In genomic region chrV:635630-636029, ce11 we compare ENCODE assay signal across 2 worm cellular contexts.
A peak's percentile ranks its signal among the peaks of the same experiment; 100 is the strongest.
TF ChIP-seq lines count a peak whose summit lies in the region.

No protein-coding gene starts in this region.

TF ChIP-seq in whole organism, L2 larva, 48 proteins besides CTCF, POLR2A, EP300 and RAD21 (continued from another document):
- no peak for TF ChIP-seq sma-3 (GFP tag; optimal IDR thresholded peaks at IDR 0.05; lab: Kevin White, UChicago)
TF ChIP-seq in whole organism, L2 larva: peak in this region for 8.

TF ChIP-seq in whole organism, L4 larva, 104 proteins besides CTCF, POLR2A, EP300 and RAD21 (continued from another document):
- no peak for TF ChIP-seq lin-15B (tag; optimal IDR thresholded peaks at IDR 0.05; lab: Kevin White, UChicago)
- no peak for TF ChIP-seq nhr-6 (tag; optimal IDR thresholded peaks at IDR 0.05; lab: Kevin White, UChicago)
- no peak for TF ChIP-seq ceh-28 (tag; optimal IDR thresholded peaks at IDR 0.05; lab: Kevin White, UChicago)
- TF ChIP-seq dmd-6 (GFP tag; IDR thresholded peaks at IDR 0.05; lab: Robert Waterston, UW), result peak; percentile 61; the same call in 1 of the 2 replicates
- TF ChIP-seq madf-9 (GFP tag; conservative IDR thresholded peaks at IDR 0.05; lab: Robert Waterston, UW), result no peak
- TF ChIP-seq zip-11 (GFP tag; IDR thresholded peaks at IDR 0.05; lab: Robert Waterston, UW), result no peak
- TF ChIP-seq lir-3 (tag; optimal IDR thresholded peaks at IDR 0.05; lab: Kevin White, UChicago), result no peak
- TF ChIP-seq fos-1 (tag; optimal IDR thresholded peaks at IDR 0.05; lab: Kevin White, UChicago), result no peak
- TF ChIP-seq nhr-76 (tag; optimal IDR thresholded peaks at IDR 0.05; lab: Kevin White, UChicago), result no peak
- TF ChIP-seq pha-4 (GFP tag; IDR thresholded peaks at IDR 0.05; lab: Robert Waterston, UW), result no peak
- no peak for TF ChIP-seq pha-4 (tag; optimal IDR thresholded peaks at IDR 0.05; lab: Kevin White, UChicago)
- TF ChIP-seq unc-130 (GFP tag; optimal IDR thresholded peaks at IDR 0.05; lab: Kevin White, UChicago), result no peak
- no peak for TF ChIP-seq lin-13 (GFP tag; optimal IDR thresholded peaks at IDR 0.05; lab: Kevin White, UChicago)
- TF ChIP-seq lin-1 (GFP tag; IDR thresholded peaks at IDR 0.05; lab: Robert Waterston, UW), result no peak
- no peak for TF ChIP-seq ceh-62 (tag; optimal IDR thresholded peaks at IDR 0.05; lab: Kevin White, UChicago)
- no peak for TF ChIP-seq spr-3 (GFP tag; optimal IDR thresholded peaks at IDR 0.05; lab: Kevin White, UChicago)
- peak; percentile 15 to 74 for TF ChIP-seq mdl-1 (tag; optimal IDR thresholded peaks at IDR 0.05; lab: Kevin White, UChicago)
- no peak for TF ChIP-seq ceh-20 (GFP tag; IDR thresholded peaks at IDR 0.05; lab: Robert Waterston, UW)
- TF ChIP-seq ama-1 (optimal IDR thresholded peaks at IDR 0.05; lab: Kevin White, UChicago), result no peak
- no peak for TF ChIP-seq rbr-2 (tag; optimal IDR thresholded peaks at IDR 0.05; lab: Kevin White, UChicago)
- peak; percentile 19 for TF ChIP-seq nhr-48 (tag; optimal IDR thresholded peaks at IDR 0.05; lab: Kevin White, UChicago)
- no peak for TF ChIP-seq aly-2 (tag; optimal IDR thresholded peaks at IDR 0.05; lab: Kevin White, UChicago)
- no peak for TF ChIP-seq madf-5 (GFP tag; IDR thresholded peaks at IDR 0.05; lab: Robert Waterston, UW)
- TF ChIP-seq ZK337.2 (GFP tag; IDR thresholded peaks at IDR 0.05; lab: Robert Waterston, UW), result no peak
- TF ChIP-seq Y5F2A.4 (GFP tag; optimal IDR thresholded peaks at IDR 0.05; lab: Kevin White, UChicago), result no peak
- TF ChIP-seq aha-1 (tag; lab: Kevin White, UChicago), result no peak
- peak; percentile 51 for TF ChIP-seq duxl-1 (tag; optimal IDR thresholded peaks at IDR 0.05; lab: Kevin White, UChicago; ENCODE audit: poor library complexity)
- TF ChIP-seq nhr-10 (tag; optimal IDR thresholded peaks at IDR 0.05; lab: Kevin White, UChicago), result no peak
- no peak for TF ChIP-seq egl-43 (GFP tag; IDR thresholded peaks at IDR 0.05; lab: Robert Waterston, UW)
- TF ChIP-seq nhr-11 (tag; optimal IDR thresholded peaks at IDR 0.05; lab: Kevin White, UChicago), result no peak
- no peak for TF ChIP-seq F26F4.8 (GFP tag; conservative IDR thresholded peaks at IDR 0.05; lab: Robert Waterston, UW)
- TF ChIP-seq gei-8 (GFP tag; optimal IDR thresholded peaks at IDR 0.05; lab: Kevin White, UChicago), result no peak
- TF ChIP-seq ces-1 (GFP tag; optimal IDR thresholded peaks at IDR 0.05; lab: Kevin White, UChicago), result no peak
- no peak for TF ChIP-seq nhr-25 (tag; optimal IDR thresholded peaks at IDR 0.05; lab: Kevin White, UChicago; ENCODE audit: borderline replicate concordance, insufficient read depth)
- no peak for TF ChIP-seq F10B5.3 (tag; optimal IDR thresholded peaks at IDR 0.05; lab: Kevin White, UChicago)
- TF ChIP-seq saeg-2 (GFP tag; IDR thresholded peaks at IDR 0.05; lab: Robert Waterston, UW), result no peak
- TF ChIP-seq hmg-1.1 (GFP tag; IDR thresholded peaks at IDR 0.05; lab: Robert Waterston, UW), result 0 out of 2 replicates have a peak, but pooled peaks have one; percentile 16
- no peak for TF ChIP-seq lin-29 (GFP tag; IDR thresholded peaks at IDR 0.05; lab: Robert Waterston, UW)
- TF ChIP-seq nhr-111 (GFP tag; optimal IDR thresholded peaks at IDR 0.05; lab: Kevin White, UChicago), result no peak
- no peak for TF ChIP-seq nhr-41 (GFP tag; IDR thresholded peaks at IDR 0.05; lab: Robert Waterston, UW)
- TF ChIP-seq ztf-11 (tag; optimal IDR thresholded peaks at IDR 0.05; lab: Kevin White, UChicago), result no peak
- TF ChIP-seq ztf-7 (tag; optimal IDR thresholded peaks at IDR 0.05; lab: Kevin White, UChicago), result no peak
- no peak for TF ChIP-seq dmd-8 (GFP tag; IDR thresholded peaks at IDR 0.05; lab: Robert Waterston, UW)
TF ChIP-seq in whole organism, L4 larva: peak in this region for 17.
